Worm (Caenorhabditis elegans): ENCODE results near the gene str-115.

DNA sequence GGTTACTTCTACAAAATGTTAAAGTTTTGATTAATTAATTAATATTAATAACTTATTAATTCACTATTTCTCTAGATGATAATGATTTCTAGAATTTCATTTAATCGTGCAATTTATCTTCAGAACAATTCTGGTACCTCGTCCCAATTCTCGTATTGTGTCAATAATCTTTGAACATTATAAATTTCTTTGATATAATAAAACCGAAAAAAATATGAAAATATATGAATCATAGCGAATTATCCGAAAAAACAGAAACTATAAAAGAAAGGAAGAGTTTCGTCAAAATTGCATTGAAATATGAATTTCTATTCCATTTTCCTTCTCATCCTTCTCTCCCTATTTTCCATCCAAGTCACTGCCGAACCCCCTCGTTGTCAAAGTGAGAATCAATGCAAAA is 18.2 kb upstream of the str-115 start, which contains the start of gene T19B10.12:
- TF ChIP-seq pha-4 (tag; optimal IDR thresholded peaks at IDR 0.05) (no peak), hlh-13 (GFP tag; optimal IDR thresholded peaks at IDR 0.05) (no peak), hlh-30 (tag; optimal IDR thresholded peaks at IDR 0.05; ENCODE audit: insufficient read depth) (no peak), fkh-10 (GFP tag; optimal IDR thresholded peaks at IDR 0.05) (no peak), ztf-16 (tag; optimal IDR thresholded peaks at IDR 0.05) (no peak), ceh-9 (tag; optimal IDR thresholded peaks at IDR 0.05) (no peak), sox-4 (tag; optimal IDR thresholded peaks at IDR 0.05) (no peak), mec-3 (tag; optimal IDR thresholded peaks at IDR 0.05; ENCODE audit: borderline replicate concordance) (no peak), ceh-30 (tag; optimal IDR thresholded peaks at IDR 0.05) (no peak), ceh-48 (tag; optimal IDR thresholded peaks at IDR 0.05) (no peak), odd-2 (tag; optimal IDR thresholded peaks at IDR 0.05) (no peak), pax-1 (tag; optimal IDR thresholded peaks at IDR 0.05) (no peak)
